Worm (Caenorhabditis elegans) whole organism, L3 larva: ENCODE measurements around the gene sax-3.

Experiments used
- ceh-82 ChIP-seq: fragments of 150-350 bp; optimal IDR thresholded peaks from 2 replicates; lab custom pipeline; 2014; ENCODE audit warnings: missing biosample characterization, missing genetic modification characterization
- elt-1 ChIP-seq: fragments of 150-350 bp; optimal IDR thresholded peaks from 2 replicates; lab custom pipeline; 2014; ENCODE audit warnings: missing biosample characterization, missing genetic modification characterization
- elt-3 ChIP-seq, 3 experiments: fragments of 150-350 bp in 1 of 3; sonication (generic microtip) in 2 of 3; optimal IDR thresholded peaks; 2 replicates in 2 of 3; 4 replicates in 1 of 3; lab custom pipeline; 2014 to 2017; ENCODE audit warnings: missing biosample characterization in 3 of 3, missing genetic modification characterization in 3 of 3
- lin-39 ChIP-seq: fragments of 150-350 bp; optimal IDR thresholded peaks from 2 replicates; lab custom pipeline; 2018; ENCODE audit warnings: missing biosample characterization, missing genetic modification reagents, missing genetic modification characterization

The sax-3 gene

DNA sequence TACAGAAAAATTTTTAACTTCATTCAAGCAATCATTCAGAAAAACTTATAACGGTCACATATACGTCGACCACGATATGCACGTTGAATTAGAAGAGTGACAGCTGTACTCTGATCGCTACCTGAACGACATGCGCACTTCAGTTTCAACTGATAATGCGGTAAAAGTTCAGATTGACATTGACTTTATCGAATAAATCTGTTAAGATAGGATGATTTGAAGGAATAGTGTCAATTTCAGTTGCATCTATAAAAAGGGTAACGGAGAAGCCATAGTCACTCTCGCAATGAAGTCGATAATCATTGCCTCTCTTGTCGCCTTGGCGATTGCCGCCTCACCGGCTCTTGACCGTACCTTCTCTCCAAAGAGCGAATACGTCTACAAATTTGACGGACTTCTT is 62.5 kb downstream of the sax-3 start, which contains the start of gene vit-5:
TSS of gene vit-5 (plus strand) at position 277 of the 400 bp plus-strand sequence.
- TF ChIP-seq elt-1 (tag; lab: Kevin White, UChicago): no peak
- no peak for TF ChIP-seq lin-39 (tag; lab: Kevin White, UChicago)
- TF ChIP-seq elt-3 (tag; optimal IDR thresholded peaks at IDR 0.05; lab: Kevin White, UChicago): no peak
- TF ChIP-seq ceh-82 (tag; lab: Kevin White, UChicago): no peak
